Fruit fly (Drosophila melanogaster) whole organism, adult: ENCODE data around the gene CG46464.

Source experiments
- CG12768 ChIP-seq: fragments of 200-800 bp; sonication (Bioruptor generic); optimal IDR thresholded peaks from 2 replicates; lab custom pipeline; 2017; ENCODE audit warnings: missing biosample characterization, missing genetic modification characterization, mild to moderate bottlenecking, moderate library complexity, missing genetic modification reagents
- cic ChIP-seq: fragments of 200-800 bp; sonication (Bioruptor generic); optimal IDR thresholded peaks from 2 replicates; lab custom pipeline; 2017; ENCODE audit warnings: missing biosample characterization, mild to moderate bottlenecking, missing genetic modification characterization, moderate library complexity

dm6 chrX:17455829-17456460, 12.2 kb upstream of the CG46464 start:
- TF ChIP-seq cic (GFP tag; lab: Kevin White, UChicago): no peak
- TF ChIP-seq CG12768 (GFP tag; lab: Kevin White, UChicago): no peak
